Worm (Caenorhabditis elegans) whole organism, L3 larva: ENCODE measurements around the gene nhr-111.

Experiments
- daf-12 ChIP-seq: fragments of 150-350 bp; optimal IDR thresholded peaks from 2 replicates; lab custom pipeline; 2014; ENCODE audit warnings: missing biosample characterization, missing genetic modification reagents, missing genetic modification characterization
- elt-3 ChIP-seq, 3 experiments: fragments of 150-350 bp in 1 of 3; sonication (generic microtip) in 2 of 3; optimal IDR thresholded peaks; 2 replicates in 2 of 3; 4 replicates in 1 of 3; lab custom pipeline; 2014 to 2017; ENCODE audit warnings: missing biosample characterization in 3 of 3, missing genetic modification characterization in 3 of 3
- lin-15B ChIP-seq: fragments of 150-350 bp; optimal IDR thresholded peaks from 2 replicates; lab custom pipeline; 2014; ENCODE audit warnings: missing biosample characterization, missing genetic modification characterization
- mdl-1 ChIP-seq: fragments of 150-350 bp; optimal IDR thresholded peaks from 2 replicates; lab custom pipeline; 2014; ENCODE audit warnings: missing biosample characterization, missing genetic modification characterization
- sea-2 ChIP-seq: fragments of 150-350 bp; sonication (generic microtip); optimal IDR thresholded peaks from 4 replicates; lab custom pipeline; 2014; ENCODE audit warnings: missing biosample characterization, missing genetic modification reagents, missing genetic modification characterization

DNA sequence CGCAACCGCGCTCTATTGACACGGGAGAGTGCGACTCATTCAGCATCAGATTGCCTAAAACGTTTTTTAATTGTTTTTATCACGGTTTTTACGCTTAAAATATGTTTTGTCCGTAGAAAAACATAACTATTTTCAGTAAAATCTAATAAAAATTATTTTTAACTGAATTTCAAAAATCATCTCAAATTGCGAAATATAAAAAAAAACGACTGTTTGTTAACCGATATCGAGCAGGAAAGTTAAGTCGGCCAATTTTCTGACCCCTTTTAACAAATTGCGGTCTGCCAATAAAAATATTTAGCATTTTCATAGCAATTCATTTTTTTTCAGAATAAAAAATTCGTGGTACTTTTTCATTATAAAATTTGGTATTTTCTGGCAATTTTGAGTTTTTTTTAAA, 4.1 kb downstream of the nhr-111 start:
- no peak for TF ChIP-seq elt-3 (tag; optimal IDR thresholded peaks at IDR 0.05; lab: Kevin White, UChicago)
- TF ChIP-seq lin-15B (tag; lab: Kevin White, UChicago) = no peak
- no peak for TF ChIP-seq mdl-1 (tag; lab: Kevin White, UChicago)
- no peak for TF ChIP-seq daf-12 (tag; lab: Kevin White, UChicago)
- TF ChIP-seq sea-2 (GFP tag; lab: Kevin White, UChicago) = no peak
